Worm (Caenorhabditis elegans) whole organism, L4 larva: Measurements from ENCODE around the gene F20H11.4.

Experiments
- F26F4.8 ChIP-seq: fragments of 200-800 bp; sonication (Bioruptor generic); conservative IDR thresholded peaks from 2 replicates; pipeline ENCODE4 v1.3.6; 2022; ENCODE audit warnings: missing genetic modification characterization, missing compliant biosample characterization
- T20F7.1 ChIP-seq: fragments of 200-800 bp; sonication (Bioruptor generic); optimal IDR thresholded peaks from 2 replicates; lab custom pipeline; 2018; ENCODE audit warnings: mild to moderate bottlenecking, missing genetic modification characterization, missing compliant biosample characterization
- ZK546.5 ChIP-seq, 2 experiments: sonication (generic microtip); optimal IDR thresholded peaks; 2 replicates each; lab custom pipeline; 2017; ENCODE audit warnings: missing biosample characterization in 2 of 2, missing genetic modification characterization in 2 of 2
- aha-1 ChIP-seq: fragments of 150-350 bp; peaks from one replicate; lab custom pipeline; 2014; ENCODE audit warnings: missing biosample characterization, missing genetic modification characterization
- aly-2 ChIP-seq: sonication (generic microtip); optimal IDR thresholded peaks from 2 replicates; lab custom pipeline; 2018; ENCODE audit warnings: missing biosample characterization, missing genetic modification characterization
- ama-1 ChIP-seq: fragments of 150-350 bp; optimal IDR thresholded peaks from 2 replicates; lab custom pipeline; 2014; ENCODE audit warnings: inconsistent platforms, mixed read lengths
- arid-1 ChIP-seq: fragments of 200-800 bp; sonication (Bioruptor generic); conservative IDR thresholded peaks from 2 replicates; pipeline ENCODE4 v1.3.6; 2022; ENCODE audit warnings: missing genetic modification reagents, missing genetic modification characterization, missing compliant biosample characterization
- ceh-20 ChIP-seq: fragments of 200-800 bp; sonication (Bioruptor generic); IDR thresholded peaks from 2 replicates; pipeline ENCODE4 v1.3.6; 2022; ENCODE audit warnings: missing genetic modification reagents, missing genetic modification characterization, missing compliant biosample characterization
- ceh-28 ChIP-seq: fragments of 150-350 bp; optimal IDR thresholded peaks from 2 replicates; lab custom pipeline; 2014; ENCODE audit warnings: missing biosample characterization, missing genetic modification reagents, missing genetic modification characterization
- ceh-62 ChIP-seq: sonication (generic microtip); optimal IDR thresholded peaks from 2 replicates; lab custom pipeline; 2017; ENCODE audit warnings: missing biosample characterization, missing genetic modification characterization
- ces-1 ChIP-seq: fragments of 150-350 bp; sonication (generic microtip); optimal IDR thresholded peaks from 4 replicates; lab custom pipeline; 2014; ENCODE audit warnings: missing biosample characterization, missing genetic modification reagents, missing genetic modification characterization
- ctbp-1 ChIP-seq: fragments of 200-800 bp; sonication (Bioruptor generic); IDR thresholded peaks from 2 replicates; pipeline ENCODE4 v1.3.6; 2022; ENCODE audit warnings: missing genetic modification reagents, missing genetic modification characterization, missing compliant biosample characterization
- daf-16 ChIP-seq, 3 experiments: sonication (generic microtip); optimal IDR thresholded peaks; 2 replicates each; lab custom pipeline; 2016 to 2017; ENCODE audit warnings: missing genetic modification characterization in 3 of 3, missing genetic modification reagents in 3 of 3, mild to moderate bottlenecking in 2 of 3, missing compliant biosample characterization in 2 of 3, missing biosample characterization in 1 of 3, moderate library complexity in 1 of 3
- daf-19 ChIP-seq: fragments of 200-800 bp; sonication (Bioruptor generic); conservative IDR thresholded peaks from 2 replicates; pipeline ENCODE4 v1.3.6; 2022; ENCODE audit warnings: missing genetic modification characterization, missing compliant biosample characterization
- daf-8 ChIP-seq: fragments of 200-800 bp; sonication (Bioruptor generic); IDR thresholded peaks from 2 replicates; pipeline ENCODE4 v1.3.6; 2022; ENCODE audit warnings: missing genetic modification characterization, missing compliant biosample characterization
- dmd-6 ChIP-seq: fragments of 200-800 bp; sonication (Bioruptor generic); IDR thresholded peaks from 2 replicates; pipeline ENCODE4 v1.3.6; 2022; ENCODE audit warnings: missing genetic modification reagents, missing genetic modification characterization, missing compliant biosample characterization
- dmd-8 ChIP-seq: fragments of 200-800 bp; sonication (Bioruptor generic); IDR thresholded peaks from 2 replicates; pipeline ENCODE4 v1.3.6; 2022; ENCODE audit warnings: missing genetic modification characterization, missing compliant biosample characterization
- dpl-1 ChIP-seq: fragments of 150-350 bp; optimal IDR thresholded peaks from 2 replicates; lab custom pipeline; 2014; ENCODE audit warnings: missing biosample characterization, missing genetic modification reagents, missing genetic modification characterization
- dve-1 ChIP-seq: sonication (generic microtip); optimal IDR thresholded peaks from 2 replicates; lab custom pipeline; 2017; ENCODE audit warnings: antibody characterized with exemption, mild to moderate bottlenecking, missing genetic modification characterization, missing compliant biosample characterization; ENCODE audit not compliant: insufficient read depth
- egl-27 ChIP-seq: sonication (generic microtip); optimal IDR thresholded peaks from 3 replicates; lab custom pipeline; 2017; ENCODE audit warnings: missing biosample characterization, missing genetic modification reagents, missing genetic modification characterization
- egl-43 ChIP-seq: fragments of 200-800 bp; sonication (Bioruptor generic); IDR thresholded peaks from 2 replicates; pipeline ENCODE4 v1.3.6; 2022; ENCODE audit warnings: missing genetic modification reagents, missing genetic modification characterization, missing compliant biosample characterization
- fkh-10 ChIP-seq: fragments of 150-350 bp; optimal IDR thresholded peaks from 2 replicates; lab custom pipeline; 2014; ENCODE audit warnings: missing biosample characterization, missing genetic modification reagents, missing genetic modification characterization
- hif-1 ChIP-seq, 2 experiments: sonication (generic microtip); optimal IDR thresholded peaks; 2 replicates each; lab custom pipeline; 2016 to 2017; ENCODE audit warnings: missing compliant biosample characterization in 2 of 2, missing genetic modification characterization in 2 of 2, missing genetic modification reagents in 2 of 2, missing genotype in 2 of 2, mild to moderate bottlenecking in 1 of 2
- hlh-11 ChIP-seq: fragments of 200-800 bp; sonication (Bioruptor generic); optimal IDR thresholded peaks from 2 replicates; lab custom pipeline; 2018; ENCODE audit warnings: mild to moderate bottlenecking, missing genetic modification characterization, missing compliant biosample characterization
- hlh-30 ChIP-seq: sonication (generic microtip); optimal IDR thresholded peaks from 2 replicates; lab custom pipeline; 2017; ENCODE audit warnings: antibody characterized with exemption, mild to moderate bottlenecking, missing genetic modification characterization, missing compliant biosample characterization; ENCODE audit not compliant: insufficient read depth
- hmg-1.1 ChIP-seq: fragments of 200-800 bp; sonication (Bioruptor generic); IDR thresholded peaks from 2 replicates; pipeline ENCODE4 v1.3.6; 2022; ENCODE audit warnings: missing genetic modification reagents, missing genetic modification characterization, missing compliant biosample characterization
- jun-1 ChIP-seq: fragments of 150-350 bp; optimal IDR thresholded peaks from 2 replicates; lab custom pipeline; 2014; ENCODE audit warnings: missing biosample characterization, missing genetic modification reagents, missing genetic modification characterization
- lin-13 ChIP-seq: fragments of 150-350 bp; optimal IDR thresholded peaks from 2 replicates; lab custom pipeline; 2014; ENCODE audit warnings: missing biosample characterization, missing genetic modification reagents, missing genetic modification characterization
- lin-38 ChIP-seq: fragments of 200-800 bp; sonication (Bioruptor generic); IDR thresholded peaks from 2 replicates; pipeline ENCODE4 v1.3.6; 2022; ENCODE audit warnings: missing genetic modification reagents, missing genetic modification characterization, missing compliant biosample characterization
- lsy-2 ChIP-seq, 2 experiments: fragments of 150-350 bp in 1 of 2; sonication (generic microtip) in 1 of 2; optimal IDR thresholded peaks; 2 replicates each; lab custom pipeline; 2014 to 2017; ENCODE audit warnings: missing biosample characterization in 2 of 2, missing genetic modification characterization in 2 of 2
- madf-9 ChIP-seq: fragments of 200-800 bp; sonication (Bioruptor generic); conservative IDR thresholded peaks from 2 replicates; pipeline ENCODE4 v1.3.6; 2022; ENCODE audit warnings: missing genetic modification reagents, missing genetic modification characterization, missing compliant biosample characterization
- mdl-1 ChIP-seq, 2 experiments: fragments of 150-350 bp in 1 of 2; sonication (generic microtip) in 1 of 2; optimal IDR thresholded peaks; 2 replicates each; lab custom pipeline; 2014 to 2017; ENCODE audit warnings: missing biosample characterization in 2 of 2, missing genetic modification characterization in 2 of 2
- mep-1 ChIP-seq: fragments of 150-350 bp; sonication (generic microtip); optimal IDR thresholded peaks from 3 replicates; lab custom pipeline; 2014; ENCODE audit warnings: missing biosample characterization, missing genetic modification characterization
- mes-2 ChIP-seq: sonication (generic microtip); optimal IDR thresholded peaks from 2 replicates; lab custom pipeline; 2016; ENCODE audit warnings: missing genotype, mild to moderate bottlenecking, missing genetic modification characterization, missing compliant biosample characterization; ENCODE audit not compliant: poor library complexity, severe bottlenecking
- nhr-102 ChIP-seq: sonication (generic microtip); optimal IDR thresholded peaks from 2 replicates; lab custom pipeline; 2016; ENCODE audit warnings: mild to moderate bottlenecking, missing genetic modification characterization, moderate library complexity, missing compliant biosample characterization
- nhr-11 ChIP-seq: fragments of 150-350 bp; optimal IDR thresholded peaks from 2 replicates; lab custom pipeline; 2014; ENCODE audit warnings: missing biosample characterization, missing genetic modification characterization
- nhr-237 ChIP-seq: sonication (generic microtip); optimal IDR thresholded peaks from 2 replicates; lab custom pipeline; 2017; ENCODE audit warnings: missing biosample characterization, missing genetic modification characterization
- nhr-25 ChIP-seq: sonication (generic microtip); optimal IDR thresholded peaks from 2 replicates; lab custom pipeline; 2017; ENCODE audit warnings: missing genetic modification characterization, mild to moderate bottlenecking, missing compliant biosample characterization, antibody characterized with exemption, moderate library complexity, borderline replicate concordance; ENCODE audit not compliant: insufficient read depth
- nhr-28 ChIP-seq: fragments of 150-350 bp; optimal IDR thresholded peaks from 2 replicates; lab custom pipeline; 2014; ENCODE audit warnings: missing biosample characterization, missing genetic modification characterization
- nhr-41 ChIP-seq: fragments of 200-800 bp; sonication (Bioruptor generic); IDR thresholded peaks from 2 replicates; pipeline ENCODE4 v1.3.6; 2022; ENCODE audit warnings: missing genetic modification reagents, missing genetic modification characterization, missing compliant biosample characterization
- nhr-42 ChIP-seq: fragments of 200-800 bp; sonication (Bioruptor generic); IDR thresholded peaks from 2 replicates; pipeline ENCODE4 v1.3.6; 2022; ENCODE audit warnings: missing genetic modification characterization, missing compliant biosample characterization
- nhr-6 ChIP-seq: fragments of 150-350 bp; optimal IDR thresholded peaks from 2 replicates; lab custom pipeline; 2014; ENCODE audit warnings: missing biosample characterization, missing genetic modification characterization
- nhr-77 ChIP-seq: fragments of 150-350 bp; optimal IDR thresholded peaks from 2 replicates; lab custom pipeline; 2014; ENCODE audit warnings: missing biosample characterization, missing genetic modification characterization
- pha-4 ChIP-seq, 2 experiments: fragments of 150-350 bp in 1 of 2; fragments of 200-800 bp in 1 of 2; sonication (Bioruptor generic) in 1 of 2; IDR thresholded peaks in 1 of 2; optimal IDR thresholded peaks in 1 of 2; 2 replicates each; pipeline versions ENCODE4 v1.3.6 to Lab custom; 2014 to 2022; ENCODE audit warnings: missing genetic modification characterization in 2 of 2, missing genetic modification reagents in 2 of 2, missing biosample characterization in 1 of 2, missing compliant biosample characterization in 1 of 2
- rbr-2 ChIP-seq: sonication (generic microtip); optimal IDR thresholded peaks from 2 replicates; lab custom pipeline; 2016; ENCODE audit warnings: missing genotype, missing genetic modification characterization, missing compliant biosample characterization
- sdz-12 ChIP-seq: fragments of 200-800 bp; sonication (Bioruptor generic); optimal IDR thresholded peaks from 2 replicates; lab custom pipeline; 2018; ENCODE audit warnings: mild to moderate bottlenecking, missing genetic modification characterization, missing compliant biosample characterization
- unc-130 ChIP-seq: sonication (generic microtip); optimal IDR thresholded peaks from 2 replicates; lab custom pipeline; 2016; ENCODE audit warnings: missing genetic modification reagents, missing genetic modification characterization, missing compliant biosample characterization
- ztf-11 ChIP-seq: fragments of 150-350 bp; optimal IDR thresholded peaks from 2 replicates; lab custom pipeline; 2014; ENCODE audit warnings: missing biosample characterization, missing genetic modification characterization
- ztf-7 ChIP-seq: fragments of 150-350 bp; optimal IDR thresholded peaks from 2 replicates; lab custom pipeline; 2014; ENCODE audit warnings: missing biosample characterization, missing genetic modification characterization

Gene F20H11.4

ce11 chrIII:6608101-6608672, at the start of gene F20H11.4, which contains the start of gene mdh-2:
Gene F20H11.4 (plus strand): TSS chrIII:6608622.
Gene mdh-2 (minus strand): TSS chrIII:6608106.
- peak; percentile 34 for TF ChIP-seq nhr-11 (tag; lab: Kevin White, UChicago)
- TF ChIP-seq dve-1 (tag; lab: Kevin White, UChicago) = peak; percentile 84
- TF ChIP-seq hlh-30 (tag; lab: Kevin White, UChicago) = peak; percentile 93
- peak in 1 of 2 experiments; percentile 77 for TF ChIP-seq mdl-1 (tag; optimal IDR thresholded peaks at IDR 0.05; lab: Kevin White, UChicago)
- TF ChIP-seq dmd-6 = peak; percentile 28; the same call in 1 of the 2 replicates
- TF ChIP-seq nhr-41 (GFP tag; lab: Robert Waterston, UW) = no peak
- TF ChIP-seq ceh-28 (tag; lab: Kevin White, UChicago) = no peak
- peak; percentile 87 for TF ChIP-seq mes-2 (tag; lab: Kevin White, UChicago)
- TF ChIP-seq ces-1 (GFP tag; lab: Kevin White, UChicago) = no peak
- no peak for TF ChIP-seq madf-9 (GFP tag; lab: Robert Waterston, UW)
- TF ChIP-seq aly-2 (tag; lab: Kevin White, UChicago) = no peak
- TF ChIP-seq T20F7.1 = peak; percentile 43
- peak in 1 of 2 experiments; percentile 48 for TF ChIP-seq hif-1 (tag; optimal IDR thresholded peaks at IDR 0.05; lab: Kevin White, UChicago)
- TF ChIP-seq ceh-20 (GFP tag; lab: Robert Waterston, UW) = no peak
- TF ChIP-seq hlh-11 (tag; lab: Kevin White, UChicago) = peak; percentile 72
- no peak for TF ChIP-seq F26F4.8 (GFP tag; lab: Robert Waterston, UW)
- TF ChIP-seq dpl-1 (GFP tag; lab: Kevin White, UChicago) = peak; percentile 95
- TF ChIP-seq lin-38 (GFP tag; lab: Robert Waterston, UW) = peak; percentile 78
- peak; percentile 13 for TF ChIP-seq fkh-10
- TF ChIP-seq nhr-102 = peak; percentile 12
- TF ChIP-seq aha-1 (tag; lab: Kevin White, UChicago) = peak; percentile 69
- TF ChIP-seq nhr-237 (tag; lab: Kevin White, UChicago) = no peak
- peak; percentile 55 for TF ChIP-seq unc-130 (GFP tag; lab: Kevin White, UChicago)
- TF ChIP-seq nhr-77 (tag; lab: Kevin White, UChicago) = peak; percentile 77
- TF ChIP-seq lin-13 (GFP tag; lab: Kevin White, UChicago) = peak; percentile 75
- TF ChIP-seq nhr-28 (tag; lab: Kevin White, UChicago) = peak; percentile 18
- TF ChIP-seq nhr-42 (GFP tag; lab: Robert Waterston, UW) = no peak
- peak; percentile 59 for TF ChIP-seq nhr-6 (tag; lab: Kevin White, UChicago)
- TF ChIP-seq ama-1 (lab: Kevin White, UChicago) = peak; percentile 7
- peak; percentile 37; the same call in 1 of the 2 replicates for TF ChIP-seq pha-4 (GFP tag; IDR thresholded peaks at IDR 0.05; lab: Robert Waterston, UW)
- no peak for TF ChIP-seq pha-4 (tag; optimal IDR thresholded peaks at IDR 0.05; lab: Kevin White, UChicago)
- TF ChIP-seq hmg-1.1 (GFP tag; lab: Robert Waterston, UW) = peak; percentile 40; the same call in 1 of the 2 replicates
- TF ChIP-seq arid-1 = no peak
- TF ChIP-seq mep-1 (tag; lab: Kevin White, UChicago) = peak; percentile 87
- peak; percentile 47 for TF ChIP-seq rbr-2 (tag; lab: Kevin White, UChicago)
- TF ChIP-seq daf-8 (GFP tag; lab: Robert Waterston, UW) = no peak
- TF ChIP-seq daf-19 (GFP tag; lab: Robert Waterston, UW) = no peak
- TF ChIP-seq ceh-62 (tag; lab: Kevin White, UChicago) = no peak
- TF ChIP-seq egl-43 = no peak
- TF ChIP-seq jun-1 (tag; lab: Kevin White, UChicago) = no peak
- TF ChIP-seq ZK546.5 (tag; optimal IDR thresholded peaks at IDR 0.05; lab: Kevin White, UChicago) = peak in 1 of 2 experiments; percentile 9
- no peak for TF ChIP-seq dmd-8 (GFP tag; lab: Robert Waterston, UW)
- TF ChIP-seq egl-27 (tag; lab: Kevin White, UChicago) = no peak
- no peak for TF ChIP-seq sdz-12 (GFP tag; lab: Kevin White, UChicago)
- no peak for TF ChIP-seq daf-16 (GFP tag; optimal IDR thresholded peaks at IDR 0.05; lab: Kevin White, UChicago)
- TF ChIP-seq daf-16 (tag; optimal IDR thresholded peaks at IDR 0.05; lab: Kevin White, UChicago) = peak; percentile 42
- peak; percentile 45 to 88 for TF ChIP-seq lsy-2 (tag; optimal IDR thresholded peaks at IDR 0.05; lab: Kevin White, UChicago)
- peak; percentile 36 for TF ChIP-seq nhr-25
- peak; percentile 18 for TF ChIP-seq ztf-7 (tag; lab: Kevin White, UChicago)
- no peak for TF ChIP-seq ztf-11 (tag; lab: Kevin White, UChicago)
- TF ChIP-seq ctbp-1 (GFP tag; lab: Robert Waterston, UW) = no peak
